Worm (Caenorhabditis elegans): ENCODE results near the gene C16C8.12.
A peak's percentile ranks its signal among the peaks of the same experiment; 100 is the strongest.

Gene C16C8.12

DNA sequence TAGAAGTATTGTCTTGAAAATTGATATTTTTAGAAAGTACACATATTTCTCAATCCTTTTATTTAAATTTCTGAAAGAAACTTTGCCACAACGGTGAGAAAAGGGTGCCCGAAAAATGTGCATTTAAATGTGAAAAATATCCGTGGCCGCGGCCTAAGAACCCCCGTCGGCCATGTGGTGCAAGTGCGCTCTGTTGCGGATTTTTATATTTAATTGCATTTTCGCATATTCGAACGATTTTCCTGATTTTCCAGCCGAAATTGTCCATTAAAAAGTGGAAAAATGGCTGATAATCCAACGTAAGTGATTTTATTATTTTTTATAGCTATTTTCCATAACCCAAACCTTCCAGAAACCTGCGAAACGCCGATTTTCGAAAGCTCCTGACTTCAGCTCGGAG lies 29.7 kb downstream of the C16C8.12 start, which contains the start of gene smu-2:
TSS of gene smu-2 (plus strand) at position 178 of the 400 bp plus-strand sequence.
- TF ChIP-seq nhr-47 (tag; optimal IDR thresholded peaks at IDR 0.05) (no peak), C04F5.9 (tag; optimal IDR thresholded peaks at IDR 0.05) (peak; percentile 67), ztf-11 (tag; optimal IDR thresholded peaks at IDR 0.05) (peak in 1 of 2 experiments; percentile 77), unc-30 (tag; optimal IDR thresholded peaks at IDR 0.05) (no peak), grh-1 (GFP tag; IDR thresholded peaks at IDR 0.05) (no peak), aly-2 (tag; optimal IDR thresholded peaks at IDR 0.05) (no peak), snu-23 (GFP tag; optimal IDR thresholded peaks at IDR 0.05) (no peak), irx-1 (tag; optimal IDR thresholded peaks at IDR 0.05) (peak; percentile 82), lin-15B (tag; optimal IDR thresholded peaks at IDR 0.05) (peak; percentile 88), lin-14 (GFP tag; optimal IDR thresholded peaks at IDR 0.05) (no peak), unc-86 (tag; optimal IDR thresholded peaks at IDR 0.05) (peak; percentile 49), lir-3 (tag; optimal IDR thresholded peaks at IDR 0.05; ENCODE audit: poor library complexity) (peak; percentile 87), nhr-71 (tag; optimal IDR thresholded peaks at IDR 0.05) (no peak), elt-3 (tag; optimal IDR thresholded peaks at IDR 0.05) (no peak), nhr-11 (tag; optimal IDR thresholded peaks at IDR 0.05) (no peak), unc-98 (GFP tag; IDR thresholded peaks at IDR 0.05) (peak; percentile 68), nhr-19 (GFP tag; conservative IDR thresholded peaks at IDR 0.05) (peak; percentile 57), nhr-84 (tag; optimal IDR thresholded peaks at IDR 0.05) (no peak), ets-5 (GFP tag; IDR thresholded peaks at IDR 0.05) (no peak), dpl-1 (GFP tag; optimal IDR thresholded peaks at IDR 0.05) (peak; percentile 50 to 73 (median 64)), nhr-12 (tag; optimal IDR thresholded peaks at IDR 0.05) (no peak), hpl-2 (GFP tag; optimal IDR thresholded peaks at IDR 0.05) (no peak), lin-39 (tag; optimal IDR thresholded peaks at IDR 0.05) (peak; percentile 1), snpc-4 (tag; optimal IDR thresholded peaks at IDR 0.05) (peak; percentile 41), jun-1 (tag; optimal IDR thresholded peaks at IDR 0.05) (no peak), fkh-8 (tag; optimal IDR thresholded peaks at IDR 0.05) (peak; percentile 65), dsc-1 (tag; optimal IDR thresholded peaks at IDR 0.05) (no peak), isw-1 (GFP tag; IDR thresholded peaks at IDR 0.05) (peak; percentile 68), hlh-17 (GFP tag; optimal IDR thresholded peaks at IDR 0.05; ENCODE audit: borderline replicate concordance) (no peak), sup-37 (GFP tag; optimal IDR thresholded peaks at IDR 0.05) (no peak), nhr-90 (tag; optimal IDR thresholded peaks at IDR 0.05; ENCODE audit: poor library complexity) (peak; percentile 68), lin-13 (GFP tag; optimal IDR thresholded peaks at IDR 0.05) (peak; percentile 28), F16B12.6 (tag; optimal IDR thresholded peaks at IDR 0.05) (peak; percentile 53), pax-3 (tag; optimal IDR thresholded peaks at IDR 0.05) (peak; percentile 62), ceh-63 (GFP tag; optimal IDR thresholded peaks at IDR 0.05) (no peak), fkh-10 (GFP tag; optimal IDR thresholded peaks at IDR 0.05) (peak; percentile 44), pqm-1 (tag; optimal IDR thresholded peaks at IDR 0.05) (no peak), nhr-85 (tag) (peak; percentile 83), tbx-2 (tag; optimal IDR thresholded peaks at IDR 0.05) (peak; percentile 71), sptf-1 (tag; optimal IDR thresholded peaks at IDR 0.05) (no peak), ztf-4 (tag; optimal IDR thresholded peaks at IDR 0.05) (no peak), fkh-4 (tag; optimal IDR thresholded peaks at IDR 0.05; ENCODE audit: borderline replicate concordance) (peak; percentile 82), unc-130 (tag; optimal IDR thresholded peaks at IDR 0.05) (no peak), C16A3.4 (tag; optimal IDR thresholded peaks at IDR 0.05) (peak; percentile 56), xbp-1 (tag; optimal IDR thresholded peaks at IDR 0.05) (peak; percentile 62), efl-1 (optimal IDR thresholded peaks at IDR 0.05) (peak; percentile 71 to 73), efl-1 (GFP tag; optimal IDR thresholded peaks at IDR 0.05 in 1 of 2) (peak; percentile 71 to 96), zag-1 (tag; optimal IDR thresholded peaks at IDR 0.05) (no peak), sox-4 (tag; optimal IDR thresholded peaks at IDR 0.05) (peak; percentile 66), rnt-1 (tag; optimal IDR thresholded peaks at IDR 0.05) (peak; percentile 97), lsy-2 (tag; optimal IDR thresholded peaks at IDR 0.05) (peak; percentile 69 to 75), nhr-20 (tag; optimal IDR thresholded peaks at IDR 0.05) (peak; percentile 56), ceh-8 (GFP tag; optimal IDR thresholded peaks at IDR 0.05) (no peak), ceh-82 (tag; optimal IDR thresholded peaks at IDR 0.05) (peak; percentile 24 to 81 (median 55))
